Worm (Caenorhabditis elegans): ENCODE results near the gene C14B1.12.

Gene C14B1.12

DNA sequence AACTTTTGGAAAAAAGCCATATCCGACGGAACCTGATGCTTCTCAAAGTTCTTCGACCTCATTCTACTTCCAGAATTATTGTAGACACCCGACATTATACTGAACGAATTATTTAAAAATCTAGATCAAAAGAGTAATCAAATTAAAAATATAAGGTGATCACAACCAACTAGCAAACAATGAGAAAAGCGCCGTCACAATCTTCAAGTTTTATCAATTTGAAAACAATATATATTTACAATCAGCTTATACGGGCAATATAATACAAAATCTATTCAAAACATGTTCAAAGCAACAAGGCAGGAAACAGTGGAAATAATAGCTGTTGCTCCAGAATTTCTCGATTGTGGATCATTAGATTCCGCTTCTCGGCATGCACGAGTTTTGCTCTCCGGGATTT is at the start of gene C14B1.12:
TSS of gene C14B1.12 (minus strand) at position 101 of the 400 bp plus-strand sequence.
- TF ChIP-seq lin-13 (tag; optimal IDR thresholded peaks at IDR 0.05) (no peak), ceh-39 (tag; optimal IDR thresholded peaks at IDR 0.05) (no peak), flh-1 (GFP tag; optimal IDR thresholded peaks at IDR 0.05) (no peak), nhr-2 (tag; optimal IDR thresholded peaks at IDR 0.05) (no peak), nhr-28 (tag; optimal IDR thresholded peaks at IDR 0.05) (no peak), ceh-43 (GFP tag; optimal IDR thresholded peaks at IDR 0.05) (no peak), cnd-1 (tag; optimal IDR thresholded peaks at IDR 0.05) (no peak), drap-1 (GFP tag; optimal IDR thresholded peaks at IDR 0.05) (no peak)

DNA sequence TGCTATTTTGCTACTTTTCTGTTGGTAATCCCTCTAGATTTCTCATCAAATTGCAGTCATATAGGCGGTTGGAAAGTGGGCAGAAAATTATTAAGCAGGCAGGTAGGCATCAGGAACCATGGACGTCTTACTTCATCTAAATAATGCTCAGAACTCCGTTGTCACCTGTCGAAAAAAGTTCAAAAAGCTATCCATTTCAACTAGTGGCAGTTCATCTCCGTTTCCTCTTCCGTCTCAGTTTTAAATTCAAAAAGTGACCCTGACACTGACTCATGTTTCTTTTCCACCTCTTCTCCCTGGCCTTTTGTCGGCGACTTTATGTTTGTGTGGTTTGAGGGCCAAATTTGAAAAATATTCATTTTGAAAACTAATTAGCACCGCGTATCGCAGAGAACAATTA is 49.8 kb upstream of the C14B1.12 start:
- TF ChIP-seq pha-4 (tag; optimal IDR thresholded peaks at IDR 0.05) (no peak), nhr-237 (tag; optimal IDR thresholded peaks at IDR 0.05) (no peak), nhr-76 (tag; optimal IDR thresholded peaks at IDR 0.05) (no peak), lsy-2 (tag; optimal IDR thresholded peaks at IDR 0.05) (no peak), blmp-1 (tag; optimal IDR thresholded peaks at IDR 0.05) (no peak), ztf-11 (tag; optimal IDR thresholded peaks at IDR 0.05) (no peak)

DNA sequence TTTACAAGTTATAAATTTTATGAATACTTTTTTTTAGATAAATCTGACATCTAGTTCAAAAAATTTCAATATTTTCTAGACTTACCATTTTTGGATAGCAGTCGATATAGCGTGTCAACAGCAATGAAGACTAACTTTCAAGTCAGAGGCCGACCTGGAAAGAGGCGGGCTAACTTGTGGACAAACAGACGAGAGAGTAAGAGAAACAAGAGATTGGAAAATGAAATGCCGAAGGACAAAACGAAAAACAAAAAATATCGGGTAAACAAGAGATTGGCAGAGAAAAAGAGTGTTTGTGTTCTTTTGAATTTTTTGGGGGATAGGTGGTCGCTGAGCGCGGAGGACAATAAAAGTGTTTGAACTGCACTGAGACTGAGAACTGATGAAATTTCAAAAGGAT is 48.4 kb upstream of the C14B1.12 start, which contains the start of gene lec-4:
TSS of gene lec-4 (minus strand) at position 154 of the 400 bp plus-strand sequence.
- TF ChIP-seq mls-2 (tag; optimal IDR thresholded peaks at IDR 0.05): no peak
- no peak for TF ChIP-seq unc-120 (tag; optimal IDR thresholded peaks at IDR 0.05; ENCODE audit: poor library complexity, severe bottlenecking)
- TF ChIP-seq nhr-12 (tag; optimal IDR thresholded peaks at IDR 0.05): no peak
- TF ChIP-seq ztf-11 (tag; optimal IDR thresholded peaks at IDR 0.05): no peak
- no peak for TF ChIP-seq flh-1 (GFP tag; optimal IDR thresholded peaks at IDR 0.05)
- no peak for TF ChIP-seq ceh-43 (GFP tag; optimal IDR thresholded peaks at IDR 0.05)
- no peak for TF ChIP-seq drap-1 (GFP tag; optimal IDR thresholded peaks at IDR 0.05)
- TF ChIP-seq snpc-4 (tag; optimal IDR thresholded peaks at IDR 0.05): no peak
- TF ChIP-seq ham-2 (GFP tag; optimal IDR thresholded peaks at IDR 0.05): no peak
- TF ChIP-seq ceh-83 (GFP tag; optimal IDR thresholded peaks at IDR 0.05): no peak
- TF ChIP-seq lin-13 (tag; optimal IDR thresholded peaks at IDR 0.05): no peak
- TF ChIP-seq unc-62 (GFP tag; optimal IDR thresholded peaks at IDR 0.05): no peak
- TF ChIP-seq M03D4.4 (tag; optimal IDR thresholded peaks at IDR 0.05): no peak
- no peak for TF ChIP-seq tbx-8 (GFP tag; optimal IDR thresholded peaks at IDR 0.05)
- TF ChIP-seq ces-1 (GFP tag; optimal IDR thresholded peaks at IDR 0.05): no peak

DNA sequence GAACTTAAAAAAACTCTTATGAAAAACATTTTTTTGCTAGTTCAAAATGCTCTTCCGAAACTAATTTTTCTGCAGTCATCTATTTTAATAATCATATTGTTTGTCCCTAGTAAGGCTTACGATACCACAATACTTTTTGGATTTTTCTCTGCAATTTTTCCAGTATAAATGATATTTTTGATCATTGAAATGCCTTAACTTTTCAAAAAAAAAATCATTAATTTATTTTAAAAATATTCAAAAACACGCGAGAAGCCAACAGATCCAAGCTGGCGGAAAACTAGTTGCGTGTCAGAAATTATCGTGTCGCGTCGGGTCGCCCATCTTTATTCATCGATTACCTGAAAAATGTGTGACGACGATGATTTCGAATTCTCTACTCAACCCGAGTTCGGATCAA is 43.4 kb upstream of the C14B1.12 start, which contains the start of gene gmeb-3:
TSS of gene gmeb-3 (plus strand) at position 301 of the 400 bp plus-strand sequence.
- TF ChIP-seq nhr-12 (tag; optimal IDR thresholded peaks at IDR 0.05): no peak
- TF ChIP-seq nhr-76 (tag; optimal IDR thresholded peaks at IDR 0.05): no peak
- TF ChIP-seq sem-2 (GFP tag; optimal IDR thresholded peaks at IDR 0.05): no peak
- TF ChIP-seq ceh-83 (GFP tag; optimal IDR thresholded peaks at IDR 0.05): no peak
- no peak for TF ChIP-seq ceh-43 (GFP tag; optimal IDR thresholded peaks at IDR 0.05)
- TF ChIP-seq tbx-8 (GFP tag; optimal IDR thresholded peaks at IDR 0.05): no peak
- TF ChIP-seq lin-13 (tag; optimal IDR thresholded peaks at IDR 0.05): no peak
- TF ChIP-seq elt-1 (tag; optimal IDR thresholded peaks at IDR 0.05; ENCODE audit: borderline replicate concordance, insufficient read depth): no peak
- TF ChIP-seq blmp-1 (tag; optimal IDR thresholded peaks at IDR 0.05): no peak
- no peak for TF ChIP-seq nhr-237 (tag; optimal IDR thresholded peaks at IDR 0.05)
- TF ChIP-seq ztf-11 (tag; optimal IDR thresholded peaks at IDR 0.05): no peak
- TF ChIP-seq ham-2 (GFP tag; optimal IDR thresholded peaks at IDR 0.05): no peak
- TF ChIP-seq snpc-4 (tag; optimal IDR thresholded peaks at IDR 0.05): no peak
- no peak for TF ChIP-seq lin-32 (GFP tag; optimal IDR thresholded peaks at IDR 0.05)
- TF ChIP-seq hlh-1 (tag; optimal IDR thresholded peaks at IDR 0.05): no peak
- no peak for TF ChIP-seq nhr-28 (tag; optimal IDR thresholded peaks at IDR 0.05)
- TF ChIP-seq ceh-39 (tag; optimal IDR thresholded peaks at IDR 0.05): no peak
- TF ChIP-seq elt-3 (tag; optimal IDR thresholded peaks at IDR 0.05): no peak
- no peak for TF ChIP-seq mep-1 (tag; optimal IDR thresholded peaks at IDR 0.05)

DNA sequence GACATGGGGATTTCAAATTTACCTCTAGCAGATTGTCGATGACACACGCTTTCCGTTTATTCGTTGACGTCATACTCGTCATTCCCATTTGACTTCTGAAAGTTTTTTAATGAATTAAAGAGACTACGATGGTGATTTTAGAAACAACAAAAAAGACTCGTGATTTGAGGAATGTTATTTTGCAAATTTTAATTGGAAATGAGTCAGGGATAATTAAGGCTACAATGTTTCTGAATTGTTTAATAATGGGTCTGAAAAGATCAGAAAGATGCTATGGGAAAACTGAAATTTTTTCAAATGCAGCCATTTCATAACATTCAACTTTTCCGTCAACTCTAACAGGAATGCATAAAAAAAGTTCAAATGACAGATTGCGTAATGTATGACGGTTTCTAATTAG is 40.7 kb upstream of the C14B1.12 start, which contains the start of gene C44F1.1:
TSS of gene C44F1.1 (minus strand) at position 101 of the 400 bp plus-strand sequence.
- TF ChIP-seq zip-8 (tag; optimal IDR thresholded peaks at IDR 0.05): peak; percentile 34
- TF ChIP-seq mab-5 (tag; optimal IDR thresholded peaks at IDR 0.05): no peak
- no peak for TF ChIP-seq sptf-1 (tag; optimal IDR thresholded peaks at IDR 0.05)
- no peak for TF ChIP-seq ceh-43 (GFP tag; optimal IDR thresholded peaks at IDR 0.05)
- no peak for TF ChIP-seq blmp-1 (tag; optimal IDR thresholded peaks at IDR 0.05)
